Worm (Caenorhabditis elegans) whole organism, young adult: ENCODE measurements around the gene gcy-1.

Source experiments
- C06A6.2 ChIP-seq: fragments of 200-800 bp; sonication (Bioruptor generic); conservative IDR thresholded peaks from 2 replicates; pipeline ENCODE4 v1.3.6; 2022; ENCODE audit warnings: missing genetic modification characterization, missing compliant biosample characterization
- F33H1.4 ChIP-seq: fragments of 200-800 bp; sonication (Bioruptor generic); IDR thresholded peaks from 2 replicates; pipeline ENCODE4 v1.3.6; 2022; ENCODE audit warnings: missing genetic modification reagents, missing genetic modification characterization, missing compliant biosample characterization
- Y53G8AR.9 ChIP-seq: fragments of 200-800 bp; sonication (Bioruptor generic); conservative IDR thresholded peaks from 2 replicates; pipeline ENCODE4 v1.3.6; 2022; ENCODE audit warnings: missing genetic modification reagents, missing genetic modification characterization, missing compliant biosample characterization
- Y95B8A.8 ChIP-seq: fragments of 200-800 bp; sonication (Bioruptor generic); IDR thresholded peaks from 2 replicates; pipeline ENCODE4 v1.3.6; 2022; ENCODE audit warnings: missing genetic modification reagents, missing genetic modification characterization, missing compliant biosample characterization
- akir-1 ChIP-seq: fragments of 200-800 bp; sonication (Bioruptor generic); optimal IDR thresholded peaks from 2 replicates; lab custom pipeline; 2018; ENCODE audit warnings: mild to moderate bottlenecking, missing genetic modification characterization, moderate library complexity, missing compliant biosample characterization
- atf-7 ChIP-seq: sonication (generic microtip); optimal IDR thresholded peaks from 2 replicates; lab custom pipeline; 2017; ENCODE audit warnings: mild to moderate bottlenecking, missing genetic modification characterization, missing compliant biosample characterization
- athp-1 ChIP-seq: sonication (generic microtip); optimal IDR thresholded peaks from 2 replicates; lab custom pipeline; 2017; ENCODE audit warnings: mild to moderate bottlenecking, missing genetic modification characterization, missing compliant biosample characterization
- attf-5 ChIP-seq: fragments of 200-800 bp; sonication (Bioruptor generic); optimal IDR thresholded peaks from 2 replicates; lab custom pipeline; 2018; ENCODE audit warnings: mild to moderate bottlenecking, missing genetic modification characterization, missing compliant biosample characterization
- cebp-1 ChIP-seq, 2 experiments: fragments of 200-800 bp in 1 of 2; sonication (Bioruptor generic) in 1 of 2; sonication (generic microtip) in 1 of 2; IDR thresholded peaks in 1 of 2; optimal IDR thresholded peaks in 1 of 2; 2 replicates each; pipeline versions ENCODE4 v1.3.6 to Lab custom; 2017 to 2022; ENCODE audit warnings: missing compliant biosample characterization in 2 of 2, missing genetic modification characterization in 2 of 2, mild to moderate bottlenecking in 1 of 2, missing genetic modification reagents in 1 of 2, moderate library complexity in 1 of 2
- ceh-79 ChIP-seq: sonication (generic microtip); optimal IDR thresholded peaks from 2 replicates; lab custom pipeline; 2017; ENCODE audit warnings: mild to moderate bottlenecking, missing genetic modification characterization, missing compliant biosample characterization
- dox-1 ChIP-seq: fragments of 200-800 bp; sonication (Bioruptor generic); IDR thresholded peaks from 2 replicates; pipeline ENCODE4 v1.3.6; 2022; ENCODE audit warnings: missing genetic modification reagents, missing genetic modification characterization, missing compliant biosample characterization
- egl-44 ChIP-seq: fragments of 200-800 bp; sonication (Bioruptor generic); IDR thresholded peaks from 2 replicates; pipeline ENCODE4 v1.3.6; 2022; ENCODE audit warnings: missing genetic modification reagents, missing genetic modification characterization, missing compliant biosample characterization
- fkh-3 ChIP-seq: sonication (generic microtip); optimal IDR thresholded peaks from 2 replicates; lab custom pipeline; 2016; ENCODE audit warnings: mild to moderate bottlenecking, missing genetic modification characterization, missing compliant biosample characterization
- hrde-1 ChIP-seq: sonication (generic microtip); optimal IDR thresholded peaks from 2 replicates; lab custom pipeline; 2016; ENCODE audit warnings: missing genetic modification characterization, mild to moderate bottlenecking, missing compliant biosample characterization, moderate library complexity, missing genotype, missing genetic modification reagents, borderline replicate concordance
- hsf-1 ChIP-seq: fragments of 200-800 bp; sonication (Bioruptor generic); IDR thresholded peaks from 2 replicates; pipeline ENCODE4 v1.3.6; 2022; ENCODE audit warnings: missing genetic modification reagents, missing genetic modification characterization, missing compliant biosample characterization
- let-607 ChIP-seq, 2 experiments: fragments of 200-800 bp in 1 of 2; sonication (Bioruptor generic) in 1 of 2; sonication (generic microtip) in 1 of 2; optimal IDR thresholded peaks; 2 replicates each; lab custom pipeline; 2016 to 2018; ENCODE audit warnings: mild to moderate bottlenecking in 2 of 2, missing compliant biosample characterization in 2 of 2, missing genetic modification characterization in 2 of 2, moderate library complexity in 2 of 2, missing genotype in 1 of 2
- lin-26 ChIP-seq: fragments of 200-800 bp; sonication (Bioruptor generic); IDR thresholded peaks from 2 replicates; pipeline ENCODE4 v1.3.6; 2022; ENCODE audit warnings: missing genetic modification reagents, missing genetic modification characterization, missing compliant biosample characterization
- lin-40 ChIP-seq: sonication (generic microtip); optimal IDR thresholded peaks from 2 replicates; lab custom pipeline; 2016; ENCODE audit warnings: missing genetic modification characterization, mild to moderate bottlenecking, missing compliant biosample characterization, missing genotype, missing genetic modification reagents
- lin-54 ChIP-seq: fragments of 200-800 bp; sonication (Bioruptor generic); optimal IDR thresholded peaks from 2 replicates; lab custom pipeline; 2018; ENCODE audit warnings: mild to moderate bottlenecking, missing genetic modification characterization, missing compliant biosample characterization
- mcd-1 ChIP-seq: fragments of 200-800 bp; sonication (Bioruptor generic); IDR thresholded peaks from 2 replicates; pipeline ENCODE4 v1.3.6; 2022; ENCODE audit warnings: missing genetic modification reagents, missing genetic modification characterization, missing compliant biosample characterization
- nfyb-1 ChIP-seq: fragments of 200-800 bp; sonication (Bioruptor generic); IDR thresholded peaks from 2 replicates; pipeline ENCODE4 v1.3.6; 2022; ENCODE audit warnings: missing genetic modification reagents, missing genetic modification characterization, missing compliant biosample characterization
- nhr-27 ChIP-seq: fragments of 200-800 bp; sonication (Bioruptor generic); optimal IDR thresholded peaks from 2 replicates; lab custom pipeline; 2018; ENCODE audit warnings: mild to moderate bottlenecking, missing genetic modification characterization, moderate library complexity, missing compliant biosample characterization
- nhr-80 ChIP-seq: sonication (generic microtip); optimal IDR thresholded peaks from 2 replicates; lab custom pipeline; 2016; ENCODE audit warnings: missing genetic modification characterization, missing compliant biosample characterization
- pbrm-1 ChIP-seq: fragments of 200-800 bp; sonication (Bioruptor generic); IDR thresholded peaks from 2 replicates; pipeline ENCODE4 v1.3.6; 2022; ENCODE audit warnings: missing genetic modification reagents, missing genetic modification characterization, missing compliant biosample characterization
- pha-4 ChIP-seq: fragments of 150-350 bp; sonication (generic microtip); optimal IDR thresholded peaks from 2 replicates; lab custom pipeline; 2014; ENCODE audit warnings: missing biosample characterization, missing genetic modification reagents, missing genetic modification characterization
- rec-8 ChIP-seq, 2 experiments: sonication (generic microtip); optimal IDR thresholded peaks; 2 replicates each; lab custom pipeline; 2016; ENCODE audit warnings: mild to moderate bottlenecking in 2 of 2, missing genetic modification characterization in 2 of 2, missing genetic modification reagents in 2 of 2, missing genotype in 2 of 2, missing biosample characterization in 1 of 2, missing compliant biosample characterization in 1 of 2, moderate library complexity in 1 of 2
- snpc-1.3 ChIP-seq: sonication (generic microtip); optimal IDR thresholded peaks from 2 replicates; lab custom pipeline; 2017; ENCODE audit warnings: missing genetic modification characterization, mild to moderate bottlenecking, missing compliant biosample characterization, antibody characterized with exemption, moderate library complexity, missing genotype, missing genetic modification reagents; ENCODE audit not compliant: insufficient read depth
- snpc-3.4 ChIP-seq: sonication (generic microtip); optimal IDR thresholded peaks from 2 replicates; lab custom pipeline; 2017; ENCODE audit warnings: missing genetic modification characterization, mild to moderate bottlenecking, missing compliant biosample characterization, antibody characterized with exemption, moderate library complexity, missing genotype, missing genetic modification reagents
- snpc-4 ChIP-seq, 5 experiments: fragments of 150-350 bp in 1 of 5; sonication (generic microtip) in 4 of 5; optimal IDR thresholded peaks; 2 replicates each; lab custom pipeline; 2014 to 2018; ENCODE audit warnings: missing genetic modification characterization in 5 of 5, missing biosample characterization in 3 of 5, antibody characterized with exemption in 2 of 5, mild to moderate bottlenecking in 2 of 5, missing compliant biosample characterization in 2 of 5, missing genotype in 2 of 5, moderate library complexity in 2 of 5, missing genetic modification reagents in 1 of 5
- sptf-2 ChIP-seq: fragments of 200-800 bp; sonication (Bioruptor generic); optimal IDR thresholded peaks from 2 replicates; lab custom pipeline; 2018; ENCODE audit warnings: mild to moderate bottlenecking, missing genetic modification characterization, missing compliant biosample characterization
- tbp1 ChIP-seq: fragments of 200-800 bp; sonication (Bioruptor generic); optimal IDR thresholded peaks from 2 replicates; lab custom pipeline; 2018; ENCODE audit warnings: mild to moderate bottlenecking, missing genetic modification characterization, missing compliant biosample characterization
- tlf-1 ChIP-seq: fragments of 200-800 bp; sonication (Bioruptor generic); optimal IDR thresholded peaks from 2 replicates; lab custom pipeline; 2018; ENCODE audit warnings: mild to moderate bottlenecking, missing genetic modification characterization, missing compliant biosample characterization
- unc-62 ChIP-seq: fragments of 150-350 bp; optimal IDR thresholded peaks from 2 replicates; lab custom pipeline; 2014; ENCODE audit warnings: missing biosample characterization, missing genetic modification reagents, missing genetic modification characterization
- ztf-18 ChIP-seq: sonication (generic microtip); optimal IDR thresholded peaks from 2 replicates; lab custom pipeline; 2016; ENCODE audit warnings: missing genotype, mild to moderate bottlenecking, missing genetic modification characterization, missing compliant biosample characterization
- ztf-22 ChIP-seq: fragments of 200-800 bp; sonication (Bioruptor generic); optimal IDR thresholded peaks from 2 replicates; lab custom pipeline; 2018; ENCODE audit warnings: mild to moderate bottlenecking, missing genetic modification characterization, moderate library complexity, missing compliant biosample characterization

The gcy-1 gene

DNA sequence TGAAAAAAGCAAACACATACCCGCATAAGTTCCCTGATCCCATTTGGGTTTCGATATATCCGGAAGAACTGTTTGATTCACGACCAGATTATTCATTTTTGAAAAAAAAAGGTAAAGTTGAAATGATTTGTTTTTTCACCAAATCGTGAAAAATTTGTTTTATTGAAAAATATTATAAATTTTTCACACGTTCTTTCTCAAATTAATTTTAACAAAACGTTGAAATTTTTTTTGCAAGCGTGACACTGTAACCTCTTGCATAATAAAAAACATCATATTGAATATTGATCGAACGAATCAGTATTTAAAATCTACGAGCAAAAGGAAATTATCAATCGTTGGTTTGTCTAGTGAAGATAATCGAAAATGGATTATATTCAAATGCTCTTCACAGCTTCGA is 2.0 kb upstream of the gcy-1 start, which contains the start of the genes sfxn-1.1 and AH6.3 (continued):
- TF ChIP-seq F33H1.4 (GFP tag; lab: Robert Waterston, UW) (no peak), snpc-3.4 (no peak), hrde-1 (tag; lab: Kevin White, UChicago) (no peak), akir-1 (GFP tag; lab: Kevin White, UChicago) (no peak)
- TF ChIP-seq, all 124 proteins: peak for 0

ce11 chrII:9507181-9507580 is 9.6 kb downstream of the gcy-1 start, which contains the start of gene gcy-3:
Gene gcy-3, minus strand, starts transcription at chrII:9507281.
- TF ChIP-seq rec-8 (tag; optimal IDR thresholded peaks at IDR 0.05; lab: Kevin White, UChicago) (no peak), pha-4 (tag; lab: Kevin White, UChicago) (no peak), fkh-3 (tag; lab: Kevin White, UChicago) (no peak), Y53G8AR.9 (GFP tag; lab: Robert Waterston, UW) (no peak), nhr-27 (tag; lab: Kevin White, UChicago) (no peak), lin-54 (no peak), hsf-1 (no peak), snpc-4 (GFP tag; optimal IDR thresholded peaks at IDR 0.05; lab: Kevin White, UChicago) (no peak), snpc-4 (tag; optimal IDR thresholded peaks at IDR 0.05; lab: Kevin White, UChicago) (no peak), pbrm-1 (GFP tag; lab: Robert Waterston, UW) (no peak), snpc-1.3 (tag; lab: Kevin White, UChicago) (no peak), sptf-2 (GFP tag; lab: Kevin White, UChicago) (no peak), ztf-18 (tag; lab: Kevin White, UChicago) (no peak), akir-1 (GFP tag; lab: Kevin White, UChicago) (no peak), lin-26 (GFP tag; lab: Robert Waterston, UW) (no peak)

- TF ChIP-seq ztf-22 (GFP tag; lab: Kevin White, UChicago) (peak; percentile 69), athp-1 (no peak), nhr-80 (peak; percentile 90), let-607 (tag; optimal IDR thresholded peaks at IDR 0.05; lab: Kevin White, UChicago) (peak in 1 of 2 experiments; percentile 32), hsf-1 (0 out of 2 replicates have a peak, but pooled peaks have one; percentile 18), dox-1 (0 out of 2 replicates have a peak, but pooled peaks have one; percentile 20), akir-1 (GFP tag; lab: Kevin White, UChicago) (no peak), unc-62 (GFP tag; lab: Kevin White, UChicago) (peak; percentile 46), ceh-79 (tag; lab: Kevin White, UChicago) (no peak), Y95B8A.8 (GFP tag; lab: Robert Waterston, UW) (no peak), cebp-1 (GFP tag; IDR thresholded peaks at IDR 0.05; lab: Robert Waterston, UW) (no peak; the same call in 1 of the 2 replicates), cebp-1 (tag; optimal IDR thresholded peaks at IDR 0.05; lab: Kevin White, UChicago) (no peak), nfyb-1 (GFP tag; lab: Robert Waterston, UW) (0 out of 2 replicates have a peak, but pooled peaks have one; percentile 7), tlf-1 (GFP tag; lab: Kevin White, UChicago) (peak; percentile 71), egl-44 (GFP tag; lab: Robert Waterston, UW) (peak; percentile 57; the same call in 1 of the 2 replicates), C06A6.2 (0 out of 2 replicates have a peak, but pooled peaks have one; percentile 49), attf-5 (GFP tag; lab: Kevin White, UChicago) (peak; percentile 40), mcd-1 (GFP tag; lab: Robert Waterston, UW) (no peak), tbp1 (GFP tag; lab: Kevin White, UChicago) (peak; percentile 27), lin-40 (tag; lab: Kevin White, UChicago) (no peak), atf-7 (peak; percentile 18)
Observed at ce11 chrII:9501955-9502354, 14.8 kb downstream of the gcy-1 start.
